Worm (Caenorhabditis elegans): ENCODE results near the gene vwa-8.

- TF ChIP-seq mdl-1 (tag; optimal IDR thresholded peaks at IDR 0.05) (no peak), skn-1 (tag; optimal IDR thresholded peaks at IDR 0.05) (no peak), crh-2 (tag; optimal IDR thresholded peaks at IDR 0.05) (no peak), lin-39 (tag; optimal IDR thresholded peaks at IDR 0.05) (no peak), nhr-21 (tag; optimal IDR thresholded peaks at IDR 0.05) (no peak)
Measured at ce11 chrX:13004491-13005093, 13.3 kb downstream of the vwa-8 start.

All from whole organism, L2 larva.